Fruit fly (Drosophila melanogaster): ENCODE results near the gene CG7115.

Gene CG7115

dm6 chr2L:7790448-7791355, 30.2 kb upstream of the CG7115 start, which contains the start of gene CG7149 (continued):
- TF ChIP-seq btn (GFP tag; optimal IDR thresholded peaks at IDR 0.05) (no peak), HHEX (GFP tag; optimal IDR thresholded peaks at IDR 0.05) (no peak), ATbp (GFP tag; optimal IDR thresholded peaks at IDR 0.05) (no peak), ranshi (GFP tag; IDR thresholded peaks at IDR 0.05) (no peak), CG4820 (GFP tag; optimal IDR thresholded peaks at IDR 0.05) (no peak), Tbp (GFP tag; optimal IDR thresholded peaks at IDR 0.05) (no peak), CG2875 (GFP tag; optimal IDR thresholded peaks at IDR 0.05) (no peak), en (GFP tag; optimal IDR thresholded peaks at IDR 0.05) (no peak), chif (GFP tag; optimal IDR thresholded peaks at IDR 0.05) (peak in 1 of 2 experiments; percentile 21), Oli (tag; optimal IDR thresholded peaks at IDR 0.05) (no peak), yki (optimal IDR thresholded peaks at IDR 0.05) (no peak), CG15514 (GFP tag; optimal IDR thresholded peaks at IDR 0.05) (peak; percentile 28), CG6765 (GFP tag; optimal IDR thresholded peaks at IDR 0.05) (no peak), ems (GFP tag; optimal IDR thresholded peaks at IDR 0.05) (no peak), CG13424 (tag; optimal IDR thresholded peaks at IDR 0.05) (peak; percentile 20), CG2889 (GFP tag; IDR thresholded peaks at IDR 0.05) (no peak), da (GFP tag; optimal IDR thresholded peaks at IDR 0.05) (no peak), bab2 (GFP tag; optimal IDR thresholded peaks at IDR 0.05) (no peak), CG8388 (GFP tag; optimal IDR thresholded peaks at IDR 0.05) (no peak), gce (GFP tag; IDR thresholded peaks at IDR 0.05) (0 out of 3 replicates have a peak, but pooled peaks have one; percentile 26), CG15073 (GFP tag; optimal IDR thresholded peaks at IDR 0.05) (no peak), CG31441 (GFP tag; IDR thresholded peaks at IDR 0.05) (no peak), croc (GFP tag; conservative IDR thresholded peaks at IDR 0.05) (no peak), lab (GFP tag; optimal IDR thresholded peaks at IDR 0.05) (peak; percentile 46), bowl (GFP tag; IDR thresholded peaks at IDR 0.05) (no peak), nerfin-2 (GFP tag; IDR thresholded peaks at IDR 0.05; ENCODE audit: partially characterized antibody) (no peak), HmgD (GFP tag; optimal IDR thresholded peaks at IDR 0.05) (no peak), CG10267 (tag; optimal IDR thresholded peaks at IDR 0.05) (no peak), amos (GFP tag; IDR thresholded peaks at IDR 0.05; ENCODE audit: partially characterized antibody) (peak; percentile 45; the same call in 1 of the 2 replicates), CG2712 (tag; optimal IDR thresholded peaks at IDR 0.05) (peak; percentile 2), CG12104 (GFP tag; optimal IDR thresholded peaks at IDR 0.05) (no peak), nau (GFP tag; optimal IDR thresholded peaks at IDR 0.05) (no peak), Ets65A (GFP tag) (peak; percentile 6), bsh (GFP tag; optimal IDR thresholded peaks at IDR 0.05) (no peak), chinmo (GFP tag; IDR thresholded peaks at IDR 0.05; ENCODE audit: partially characterized antibody) (peak; percentile 92; the same call in 3 of the 4 replicates), CG6254 (GFP tag; optimal IDR thresholded peaks at IDR 0.05) (no peak), hb (GFP tag; IDR thresholded peaks at IDR 0.05; ENCODE audit: partially characterized antibody) (no peak), dmrt11E (tag; optimal IDR thresholded peaks at IDR 0.05) (no peak), dysf (GFP tag; IDR thresholded peaks at IDR 0.05) (peak; percentile 30; the same call in 1 of the 3 replicates), Ada2b (GFP tag; IDR thresholded peaks at IDR 0.05) (no peak), HLH4C (GFP tag; IDR thresholded peaks at IDR 0.05; ENCODE audit: partially characterized antibody) (0 out of 3 replicates have a peak, but pooled peaks have one; percentile 7), ash1 (GFP tag; optimal IDR thresholded peaks at IDR 0.05) (no peak), sens (GFP tag) (peak; percentile 50), CTCF (GFP tag; optimal IDR thresholded peaks at IDR 0.05) (no peak), usp (GFP tag; optimal IDR thresholded peaks at IDR 0.05) (no peak), lilli (GFP tag; optimal IDR thresholded peaks at IDR 0.05) (peak; percentile 44), Dp (GFP tag; optimal IDR thresholded peaks at IDR 0.05) (no peak), grn (GFP tag; optimal IDR thresholded peaks at IDR 0.05) (peak; percentile 54), MBD-R2 (GFP tag; IDR thresholded peaks at IDR 0.05) (0 out of 2 replicates have a peak, but pooled peaks have one; percentile 8)
